Fruit fly (Drosophila melanogaster) whole organism, embryonic: ENCODE results near the gene L2HGDH.

Experiments
- BEAF-32 ChIP-seq: fragments of 200-800 bp; sonication (Bioruptor generic); optimal IDR thresholded peaks from 3 replicates; lab custom pipeline; 2017; ENCODE audit warnings: missing biosample characterization, missing genetic modification characterization, mild to moderate bottlenecking, moderate library complexity, missing genetic modification reagents
- CG10543 ChIP-seq: fragments of 200-800 bp; sonication (Bioruptor generic); optimal IDR thresholded peaks from 3 replicates; lab custom pipeline; 2017; ENCODE audit warnings: missing biosample characterization, mild to moderate bottlenecking, missing genetic modification characterization, moderate library complexity
- CG12071 ChIP-seq: fragments of 200-800 bp; sonication (Bioruptor generic); optimal IDR thresholded peaks from 3 replicates; lab custom pipeline; 2018; ENCODE audit warnings: missing biosample characterization, mild to moderate bottlenecking, missing genetic modification characterization
- CG12659 ChIP-seq: fragments of 200-800 bp; sonication (Bioruptor generic); optimal IDR thresholded peaks from 3 replicates; lab custom pipeline; 2017; ENCODE audit warnings: mild to moderate bottlenecking, missing biosample characterization, missing genetic modification reagents, missing genetic modification characterization
- CG13123 ChIP-seq: fragments of 200-800 bp; sonication (Bioruptor generic); optimal IDR thresholded peaks from 2 replicates; lab custom pipeline; 2016; ENCODE audit warnings: missing biosample characterization, missing genetic modification characterization
- CG13296 ChIP-seq: fragments of 200-800 bp; sonication (Bioruptor generic); optimal IDR thresholded peaks from 3 replicates; lab custom pipeline; 2018; ENCODE audit warnings: missing biosample characterization, mild to moderate bottlenecking, missing genetic modification characterization
- CG14050 ChIP-seq: fragments of 200-800 bp; sonication (Bioruptor generic); IDR thresholded peaks from 3 replicates; pipeline ENCODE4 v1.3.6; 2022; ENCODE audit warnings: missing biosample characterization, missing genetic modification characterization
- CG2202 ChIP-seq: fragments of 200-800 bp; sonication (Bioruptor generic); optimal IDR thresholded peaks from 2 replicates; lab custom pipeline; 2018; ENCODE audit warnings: missing biosample characterization, mild to moderate bottlenecking, missing genetic modification characterization
- CG30020 ChIP-seq: fragments of 200-800 bp; optimal IDR thresholded peaks from 2 replicates; lab custom pipeline; 2019; ENCODE audit warnings: missing biosample characterization, mild to moderate bottlenecking, missing genetic modification characterization, moderate library complexity
- CG3065 ChIP-seq: fragments of 200-800 bp; sonication (Bioruptor generic); optimal IDR thresholded peaks from 2 replicates; lab custom pipeline; 2016; ENCODE audit warnings: missing biosample characterization, missing genetic modification characterization
- CG3163 ChIP-seq: fragments of 200-800 bp; sonication (Bioruptor generic); optimal IDR thresholded peaks from 3 replicates; lab custom pipeline; 2016; ENCODE audit warnings: missing biosample characterization, missing genetic modification characterization
- CG34224 ChIP-seq: fragments of 200-800 bp; sonication (Bioruptor generic); IDR thresholded peaks from 3 replicates; pipeline ENCODE4 v1.3.6; 2022; ENCODE audit warnings: missing biosample characterization, missing genetic modification characterization; ENCODE audit not compliant: partially characterized antibody
- CG43689 ChIP-seq: fragments of 200-800 bp; sonication (Bioruptor generic); IDR thresholded peaks from 2 replicates; pipeline ENCODE4 v1.3.6; 2022; ENCODE audit warnings: missing biosample characterization, missing genetic modification characterization
- CG4424 ChIP-seq: fragments of 200-800 bp; sonication (Bioruptor generic); optimal IDR thresholded peaks from 3 replicates; lab custom pipeline; 2016; ENCODE audit warnings: missing biosample characterization, missing genetic modification characterization
- CG4617 ChIP-seq: fragments of 200-800 bp; sonication (Bioruptor generic); optimal IDR thresholded peaks from 3 replicates; lab custom pipeline; 2016; ENCODE audit warnings: missing biosample characterization, missing genetic modification characterization, borderline replicate concordance
- CG6272 ChIP-seq: fragments of 200-800 bp; sonication (Bioruptor generic); IDR thresholded peaks from 2 replicates; pipeline ENCODE4 v1.3.6; 2022; ENCODE audit warnings: missing biosample characterization, missing genetic modification characterization
- CG7372 ChIP-seq: fragments of 200-800 bp; sonication (Bioruptor generic); IDR thresholded peaks from 2 replicates; pipeline ENCODE4 v1.3.6; 2022; ENCODE audit warnings: missing biosample characterization, missing genetic modification characterization
- CG8944 ChIP-seq: fragments of 200-800 bp; sonication (Bioruptor generic); optimal IDR thresholded peaks from 3 replicates; lab custom pipeline; 2016; ENCODE audit warnings: missing biosample characterization, missing genetic modification characterization
- Camta ChIP-seq: fragments of 200-800 bp; sonication (Bioruptor generic); optimal IDR thresholded peaks from 2 replicates; lab custom pipeline; 2016; ENCODE audit warnings: missing biosample characterization, missing genetic modification characterization
- CkIIα-i1 ChIP-seq: fragments of 200-800 bp; sonication (Bioruptor generic); IDR thresholded peaks from 2 replicates; pipeline ENCODE4 v1.3.6; 2022; ENCODE audit warnings: missing biosample characterization, missing genetic modification characterization
- Dll ChIP-seq: fragments of 200-800 bp; sonication (Bioruptor generic); IDR thresholded peaks from 4 replicates; pipeline ENCODE4 v1.3.6; 2022; ENCODE audit warnings: missing biosample characterization, missing genetic modification characterization; ENCODE audit not compliant: partially characterized antibody
- Fer3 ChIP-seq: fragments of 200-800 bp; sonication (Bioruptor generic); optimal IDR thresholded peaks from 2 replicates; lab custom pipeline; 2018; ENCODE audit warnings: missing biosample characterization, mild to moderate bottlenecking, missing genetic modification characterization, moderate library complexity
- GATAe ChIP-seq: fragments of 200-800 bp; sonication (Bioruptor generic); conservative IDR thresholded peaks from 2 replicates; pipeline ENCODE4 v1.3.6; 2022; ENCODE audit warnings: missing biosample characterization, missing genetic modification characterization
- Hr3 ChIP-seq: fragments of 200-800 bp; sonication (Bioruptor generic); optimal IDR thresholded peaks from 3 replicates; lab custom pipeline; 2016; ENCODE audit warnings: missing biosample characterization, missing genetic modification characterization
- Hr78 ChIP-seq, 2 experiments: fragments of 200-800 bp in 1 of 2; fragments of >200 bp in 1 of 2; sonication (Bioruptor generic) in 1 of 2; optimal IDR thresholded peaks; 2 replicates each; lab custom pipeline; 2017 to 2019; ENCODE audit warnings: missing biosample characterization in 2 of 2, missing genetic modification characterization in 2 of 2, mild to moderate bottlenecking in 1 of 2, moderate library complexity in 1 of 2
- NfI ChIP-seq: fragments of 200-800 bp; sonication (Bioruptor generic); optimal IDR thresholded peaks from 3 replicates; lab custom pipeline; 2018; ENCODE audit warnings: missing biosample characterization, mild to moderate bottlenecking, missing genetic modification characterization, moderate library complexity
- Optix ChIP-seq: fragments of 200-800 bp; sonication (Bioruptor generic); IDR thresholded peaks from 3 replicates; pipeline ENCODE4 v1.3.6; 2022; ENCODE audit warnings: missing biosample characterization, missing genetic modification characterization
- Sox102F ChIP-seq: fragments of 200-800 bp; sonication (Bioruptor generic); optimal IDR thresholded peaks from 2 replicates; lab custom pipeline; 2018; ENCODE audit warnings: missing biosample characterization, mild to moderate bottlenecking, missing genetic modification characterization, moderate library complexity
- Taf1 ChIP-seq: fragments of 200-800 bp; sonication (Bioruptor generic); IDR thresholded peaks from 2 replicates; pipeline ENCODE4 v1.3.6; 2022; ENCODE audit warnings: missing biosample characterization, missing genetic modification characterization
- al ChIP-seq: fragments of 200-800 bp; sonication (Bioruptor generic); IDR thresholded peaks from 2 replicates; pipeline ENCODE4 v1.3.6; 2022; ENCODE audit warnings: missing biosample characterization, missing genetic modification characterization
- chif ChIP-seq, 2 experiments: fragments of 200-800 bp; sonication (Bioruptor generic); optimal IDR thresholded peaks; 3 replicates each; lab custom pipeline; 2016; ENCODE audit warnings: missing biosample characterization in 2 of 2, missing genetic modification characterization in 2 of 2
- crol ChIP-seq: fragments of 200-800 bp; sonication (Bioruptor generic); IDR thresholded peaks from 2 replicates; pipeline ENCODE4 v1.3.6; 2022; ENCODE audit warnings: missing biosample characterization, missing genetic modification characterization
- danr ChIP-seq: fragments of 200-800 bp; sonication (Bioruptor generic); IDR thresholded peaks from 2 replicates; pipeline ENCODE4 v1.3.6; 2022; ENCODE audit warnings: missing biosample characterization, missing genetic modification characterization
- dmrt11E ChIP-seq: fragments of 200-800 bp; sonication (Bioruptor generic); optimal IDR thresholded peaks from 3 replicates; lab custom pipeline; 2018; ENCODE audit warnings: missing biosample characterization, mild to moderate bottlenecking, missing genetic modification characterization, moderate library complexity
- dmrt99B ChIP-seq: fragments of 200-800 bp; sonication (Bioruptor generic); optimal IDR thresholded peaks from 2 replicates; lab custom pipeline; 2018; ENCODE audit warnings: missing biosample characterization, mild to moderate bottlenecking, missing genetic modification characterization, moderate library complexity
- eve ChIP-seq, 2 experiments: fragments of >200 bp; optimal IDR thresholded peaks; 2 replicates each; lab custom pipeline; 2017; ENCODE audit warnings: missing biosample characterization in 2 of 2, missing genetic modification characterization in 2 of 2
- fd102C ChIP-seq: fragments of 200-800 bp; sonication (Bioruptor generic); optimal IDR thresholded peaks from 2 replicates; lab custom pipeline; 2018; ENCODE audit warnings: missing biosample characterization, mild to moderate bottlenecking, missing genetic modification characterization, moderate library complexity
- gce ChIP-seq: fragments of 200-800 bp; sonication (Bioruptor generic); IDR thresholded peaks from 3 replicates; pipeline ENCODE4 v1.3.6; 2022; ENCODE audit warnings: missing biosample characterization, missing genetic modification characterization
- hb ChIP-seq: fragments of 200-800 bp; sonication (Bioruptor generic); IDR thresholded peaks from 3 replicates; pipeline ENCODE4 v1.3.6; 2022; ENCODE audit warnings: missing biosample characterization, missing genetic modification characterization; ENCODE audit not compliant: partially characterized antibody
- jing ChIP-seq: fragments of 200-800 bp; sonication (Bioruptor generic); optimal IDR thresholded peaks from 2 replicates; lab custom pipeline; 2018; ENCODE audit warnings: missing biosample characterization, mild to moderate bottlenecking, missing genetic modification characterization
- knrl ChIP-seq: fragments of 200-800 bp; sonication (Bioruptor generic); IDR thresholded peaks from 3 replicates; pipeline ENCODE4 v1.3.6; 2022; ENCODE audit warnings: missing biosample characterization, missing genetic modification characterization; ENCODE audit not compliant: partially characterized antibody
- maf-S ChIP-seq: fragments of 200-800 bp; sonication (Bioruptor generic); optimal IDR thresholded peaks from 2 replicates; lab custom pipeline; 2016; ENCODE audit warnings: missing biosample characterization, missing genetic modification characterization
- nau ChIP-seq: fragments of 200-800 bp; sonication (Bioruptor generic); optimal IDR thresholded peaks from 3 replicates; lab custom pipeline; 2017; ENCODE audit warnings: missing biosample characterization, mild to moderate bottlenecking, missing genetic modification characterization, missing genetic modification reagents
- nom ChIP-seq: fragments of 200-800 bp; sonication (Bioruptor generic); optimal IDR thresholded peaks from 2 replicates; lab custom pipeline; 2017; ENCODE audit warnings: missing biosample characterization, missing genetic modification characterization, mild to moderate bottlenecking, moderate library complexity, missing genetic modification reagents
- odd ChIP-seq: fragments of 200-800 bp; sonication (Bioruptor generic); optimal IDR thresholded peaks from 2 replicates; lab custom pipeline; 2017; ENCODE audit warnings: missing biosample characterization, mild to moderate bottlenecking, missing genetic modification characterization
- peb ChIP-seq: fragments of 200-800 bp; sonication (Bioruptor generic); IDR thresholded peaks from 2 replicates; pipeline ENCODE4 v1.3.6; 2022; ENCODE audit warnings: missing biosample characterization, missing genetic modification characterization
- pzg ChIP-seq: fragments of 200-800 bp; sonication (Bioruptor generic); optimal IDR thresholded peaks from 3 replicates; lab custom pipeline; 2018; ENCODE audit warnings: missing biosample characterization, mild to moderate bottlenecking, missing genetic modification characterization, moderate library complexity
- sima ChIP-seq: fragments of 200-800 bp; sonication (Bioruptor generic); optimal IDR thresholded peaks from 2 replicates; lab custom pipeline; 2016; ENCODE audit warnings: missing biosample characterization, missing genetic modification characterization
- slbo ChIP-seq: fragments of 200-800 bp; sonication (Bioruptor generic); IDR thresholded peaks from 2 replicates; pipeline ENCODE4 v1.3.6; 2022; ENCODE audit warnings: missing biosample characterization, missing genetic modification characterization
- sna ChIP-seq: fragments of 200-800 bp; sonication (Bioruptor generic); IDR thresholded peaks from 2 replicates; pipeline ENCODE4 v1.3.6; 2022; ENCODE audit warnings: missing biosample characterization, missing genetic modification characterization; ENCODE audit not compliant: partially characterized antibody
- zen ChIP-seq: fragments of 200-800 bp; sonication (Bioruptor generic); optimal IDR thresholded peaks from 3 replicates; lab custom pipeline; 2018; ENCODE audit warnings: missing biosample characterization, mild to moderate bottlenecking, missing genetic modification characterization, moderate library complexity

The L2HGDH gene

dm6 chr2L:18966844-18967243, 7.4 kb downstream of the L2HGDH start (continued):
- TF ChIP-seq Fer3 (tag; lab: Kevin White, UChicago) (peak; percentile 67), fd102C (GFP tag; lab: Kevin White, UChicago) (no peak), pzg (GFP tag; lab: Kevin White, UChicago) (no peak), zen (tag; lab: Kevin White, UChicago) (no peak), CG3163 (GFP tag; lab: Kevin White, UChicago) (no peak), CG12659 (GFP tag; lab: Kevin White, UChicago) (peak; percentile 36), CG4617 (GFP tag; lab: Kevin White, UChicago) (no peak), hb (no peak), CG10543 (GFP tag; lab: Kevin White, UChicago) (peak; percentile 40), CG4424 (GFP tag; lab: Kevin White, UChicago) (peak; percentile 3), odd (GFP tag; lab: Kevin White, UChicago) (no peak), maf-S (GFP tag; lab: Kevin White, UChicago) (no peak), jing (GFP tag; lab: Kevin White, UChicago) (no peak), CG30020 (tag; lab: Kevin White, UChicago) (no peak), knrl (GFP tag; lab: Robert Waterston, UW) (no peak), Camta (GFP tag; lab: Kevin White, UChicago) (no peak), CG2202 (no peak), CG13296 (GFP tag; lab: Kevin White, UChicago) (peak; percentile 65), dmrt99B (peak; percentile 48), nom (no peak), CG34224 (no peak), sima (no peak), NfI (GFP tag; lab: Kevin White, UChicago) (peak; percentile 37), CG8944 (GFP tag; lab: Kevin White, UChicago) (no peak), al (GFP tag; lab: Robert Waterston, UW) (peak; percentile 49; the same call in 1 of the 2 replicates), Optix (GFP tag; lab: Robert Waterston, UW) (no peak), CG7372 (GFP tag; lab: Robert Waterston, UW) (peak; percentile 55), crol (no peak), Dll (no peak), sna (no peak), gce (no peak), slbo (peak; percentile 78), CG14050 (no peak), Sox102F (GFP tag; lab: Kevin White, UChicago) (peak; percentile 31), CG6272 (GFP tag; lab: Robert Waterston, UW) (0 out of 2 replicates have a peak, but pooled peaks have one; percentile 31), CG13123 (no peak), CG12071 (GFP tag; lab: Kevin White, UChicago) (no peak), chif (GFP tag; optimal IDR thresholded peaks at IDR 0.05; lab: Kevin White, UChicago) (no peak), CG3065 (GFP tag; lab: Kevin White, UChicago) (no peak), danr (GFP tag; lab: Robert Waterston, UW) (peak; percentile 40; the same call in 1 of the 2 replicates), CG43689 (GFP tag; lab: Robert Waterston, UW) (no peak), Hr78 (GFP tag; optimal IDR thresholded peaks at IDR 0.05; lab: Kevin White, UChicago) (no peak), BEAF-32 (GFP tag; lab: Kevin White, UChicago) (no peak), Taf1 (GFP tag; lab: Robert Waterston, UW) (peak; percentile 69), eve (GFP tag; optimal IDR thresholded peaks at IDR 0.05; lab: Kevin White, UChicago) (no peak), Hr3 (GFP tag; lab: Kevin White, UChicago) (no peak), CkIIα-i1 (GFP tag; lab: Robert Waterston, UW) (no peak), nau (GFP tag; lab: Kevin White, UChicago) (no peak), peb (GFP tag; lab: Robert Waterston, UW) (no peak), GATAe (no peak), dmrt11E (tag; lab: Kevin White, UChicago) (no peak)
